Worm (Caenorhabditis elegans) whole organism, mixed stage, embryonic: Measurements from ENCODE around the gene C11D2.3.

Source experiments
- nhr-76 ChIP-seq: sonication (generic microtip); optimal IDR thresholded peaks from 2 replicates; lab custom pipeline; 2017; ENCODE audit warnings: missing biosample characterization, missing genetic modification characterization
- snpc-4 ChIP-seq: fragments of 150-350 bp; optimal IDR thresholded peaks from 2 replicates; lab custom pipeline; 2014; ENCODE audit warnings: missing biosample characterization, missing genetic modification characterization

- TF ChIP-seq nhr-76 (tag; lab: Kevin White, UChicago) = no peak
- no peak for TF ChIP-seq snpc-4
These were observed 34.0 kb downstream of the C11D2.3 start, which contains the start of gene asp-9 for ce11 chrIV:6185578-6185977.
